Fruit fly (Drosophila melanogaster) whole organism, prepupa: ENCODE results near the gene CG16721.

Experiments used
- Blimp-1 ChIP-seq: fragments of 200-800 bp; sonication (Bioruptor generic); optimal IDR thresholded peaks from 3 replicates; lab custom pipeline; 2017; ENCODE audit warnings: missing biosample characterization, missing genetic modification characterization, mild to moderate bottlenecking, moderate library complexity, missing genetic modification reagents
- CG10631 ChIP-seq: fragments of 200-800 bp; sonication (Bioruptor generic); optimal IDR thresholded peaks from 2 replicates; lab custom pipeline; 2016; ENCODE audit warnings: missing biosample characterization, missing genetic modification characterization
- CG11294 ChIP-seq: fragments of 200-800 bp; sonication (Bioruptor generic); IDR thresholded peaks from 2 replicates; pipeline ENCODE4 v1.3.6; 2022; ENCODE audit warnings: missing biosample characterization, missing genetic modification characterization
- CG11762 ChIP-seq: fragments of 200-800 bp; sonication (Bioruptor generic); optimal IDR thresholded peaks from 3 replicates; lab custom pipeline; 2016; ENCODE audit warnings: missing biosample characterization, missing genetic modification characterization; ENCODE audit not compliant: insufficient read depth
- CG11902 ChIP-seq: fragments of 200-800 bp; sonication (Bioruptor generic); optimal IDR thresholded peaks from 3 replicates; lab custom pipeline; 2016; ENCODE audit warnings: missing biosample characterization, missing genetic modification characterization
- CG15336 ChIP-seq: fragments of 200-800 bp; sonication (Bioruptor generic); IDR thresholded peaks from 2 replicates; pipeline ENCODE4 v1.3.6; 2022; ENCODE audit warnings: missing biosample characterization, missing genetic modification characterization
- CG16779 ChIP-seq: fragments of 200-800 bp; sonication (Bioruptor generic); optimal IDR thresholded peaks from 3 replicates; lab custom pipeline; 2017; ENCODE audit warnings: missing biosample characterization, mild to moderate bottlenecking, missing genetic modification characterization
- CG3032 ChIP-seq: fragments of 200-800 bp; optimal IDR thresholded peaks from 2 replicates; lab custom pipeline; 2019; ENCODE audit warnings: missing biosample characterization, mild to moderate bottlenecking, missing genetic modification characterization, moderate library complexity
- CG31627 ChIP-seq: fragments of 200-800 bp; sonication (Bioruptor generic); optimal IDR thresholded peaks from 3 replicates; lab custom pipeline; 2016; ENCODE audit warnings: missing biosample characterization, missing genetic modification characterization
- CG32006 ChIP-seq: fragments of 200-800 bp; sonication (Bioruptor generic); optimal IDR thresholded peaks from 3 replicates; lab custom pipeline; 2017; ENCODE audit warnings: missing biosample characterization, mild to moderate bottlenecking, missing genetic modification characterization
- CG34406 ChIP-seq: fragments of 200-800 bp; sonication (Bioruptor generic); optimal IDR thresholded peaks from 3 replicates; lab custom pipeline; 2016; ENCODE audit warnings: missing biosample characterization, missing genetic modification characterization
- CG3919 ChIP-seq: fragments of 200-800 bp; sonication (Bioruptor generic); optimal IDR thresholded peaks from 3 replicates; lab custom pipeline; 2016; ENCODE audit warnings: missing biosample characterization, missing genetic modification characterization
- CG4318 ChIP-seq: fragments of 200-800 bp; sonication (Bioruptor generic); optimal IDR thresholded peaks from 3 replicates; lab custom pipeline; 2017; ENCODE audit warnings: missing biosample characterization, mild to moderate bottlenecking, missing genetic modification characterization
- CG6163 ChIP-seq: fragments of 200-800 bp; sonication (Bioruptor generic); IDR thresholded peaks from 3 replicates; pipeline ENCODE4 v1.3.6; 2022; ENCODE audit warnings: missing biosample characterization, missing genetic modification characterization
- CG6276 ChIP-seq: fragments of 200-800 bp; sonication (Bioruptor generic); optimal IDR thresholded peaks from 2 replicates; lab custom pipeline; 2017; ENCODE audit warnings: missing biosample characterization, mild to moderate bottlenecking, missing genetic modification characterization
- CG6792 ChIP-seq: fragments of 200-800 bp; sonication (Bioruptor generic); optimal IDR thresholded peaks from 3 replicates; lab custom pipeline; 2016; ENCODE audit warnings: missing biosample characterization, missing genetic modification characterization
- CG6808 ChIP-seq: fragments of 200-800 bp; sonication (Bioruptor generic); optimal IDR thresholded peaks from 3 replicates; lab custom pipeline; 2017; ENCODE audit warnings: missing biosample characterization, missing genetic modification characterization, mild to moderate bottlenecking, moderate library complexity, missing genetic modification reagents
- CG7368 ChIP-seq: fragments of 200-800 bp; sonication (Bioruptor generic); optimal IDR thresholded peaks from 3 replicates; lab custom pipeline; 2016; ENCODE audit warnings: missing biosample characterization, missing genetic modification characterization
- CG8119 ChIP-seq: fragments of 200-800 bp; sonication (Bioruptor generic); IDR thresholded peaks from 3 replicates; pipeline ENCODE4 v1.3.6; 2022; ENCODE audit warnings: missing biosample characterization, missing genetic modification characterization
- CG8632 ChIP-seq: fragments of 200-800 bp; sonication (Bioruptor generic); optimal IDR thresholded peaks from 3 replicates; lab custom pipeline; 2016; ENCODE audit warnings: missing biosample characterization, missing genetic modification characterization
- CG9139 ChIP-seq: fragments of 200-800 bp; sonication (Bioruptor generic); optimal IDR thresholded peaks from 3 replicates; lab custom pipeline; 2017; ENCODE audit warnings: missing biosample characterization, mild to moderate bottlenecking, missing genetic modification characterization
- Eip75B ChIP-seq: fragments of 200-800 bp; sonication (Bioruptor generic); optimal IDR thresholded peaks from 3 replicates; lab custom pipeline; 2016; ENCODE audit warnings: missing biosample characterization, missing genetic modification characterization
- Eip78C ChIP-seq: fragments of 200-800 bp; sonication (Bioruptor generic); peaks from one replicate; lab custom pipeline; 2016; ENCODE audit warnings: missing biosample characterization, missing genetic modification characterization
- Ets21C ChIP-seq: fragments of 200-800 bp; sonication (Bioruptor generic); optimal IDR thresholded peaks from 3 replicates; lab custom pipeline; 2016; ENCODE audit warnings: missing biosample characterization, missing genetic modification characterization
- Ets96B ChIP-seq: fragments of 200-800 bp; optimal IDR thresholded peaks from 2 replicates; lab custom pipeline; 2019; ENCODE audit warnings: missing biosample characterization, mild to moderate bottlenecking, missing genetic modification characterization, moderate library complexity
- Gug ChIP-seq: fragments of 200-800 bp; sonication (Bioruptor generic); IDR thresholded peaks from 2 replicates; pipeline ENCODE4 v1.3.6; 2022; ENCODE audit warnings: missing biosample characterization, missing genetic modification characterization
- Hr38 ChIP-seq: sonication (Bioruptor generic); optimal IDR thresholded peaks from 2 replicates; lab custom pipeline; 2016; ENCODE audit warnings: missing biosample characterization, missing genetic modification characterization
- Hr39 ChIP-seq: fragments of 200-800 bp; sonication (Bioruptor generic); optimal IDR thresholded peaks from 2 replicates; lab custom pipeline; 2016; ENCODE audit warnings: missing biosample characterization, missing genetic modification characterization
- Met ChIP-seq: fragments of 200-800 bp; sonication (Bioruptor generic); optimal IDR thresholded peaks from 3 replicates; lab custom pipeline; 2016; ENCODE audit warnings: missing biosample characterization, missing genetic modification characterization
- OdsH ChIP-seq: fragments of 200-800 bp; sonication (Bioruptor generic); optimal IDR thresholded peaks from 3 replicates; lab custom pipeline; 2016; ENCODE audit warnings: missing biosample characterization, missing genetic modification characterization
- Sox102F ChIP-seq: fragments of 200-800 bp; sonication (Bioruptor generic); optimal IDR thresholded peaks from 2 replicates; lab custom pipeline; 2016; ENCODE audit warnings: missing biosample characterization, mild to moderate bottlenecking, missing genetic modification characterization
- Sox14 ChIP-seq: fragments of 200-800 bp; sonication (Bioruptor generic); optimal IDR thresholded peaks from 3 replicates; lab custom pipeline; 2016; ENCODE audit warnings: missing biosample characterization, missing genetic modification characterization
- Sox15 ChIP-seq: fragments of 200-800 bp; sonication (Bioruptor generic); optimal IDR thresholded peaks from 3 replicates; lab custom pipeline; 2016; ENCODE audit warnings: missing biosample characterization, missing genetic modification characterization
- achi ChIP-seq: fragments of 200-800 bp; sonication (Bioruptor generic); optimal IDR thresholded peaks from 3 replicates; lab custom pipeline; 2016; ENCODE audit warnings: missing biosample characterization, missing genetic modification characterization
- cyc ChIP-seq: fragments of 200-800 bp; sonication (Bioruptor generic); optimal IDR thresholded peaks from 3 replicates; lab custom pipeline; 2016; ENCODE audit warnings: missing biosample characterization, missing genetic modification characterization
- eg ChIP-seq: fragments of 200-800 bp; sonication (Bioruptor generic); IDR thresholded peaks from 3 replicates; pipeline ENCODE4 v1.3.6; 2022; ENCODE audit warnings: missing biosample characterization, missing genetic modification characterization
- esn ChIP-seq: fragments of 200-800 bp; sonication (Bioruptor generic); optimal IDR thresholded peaks from 2 replicates; lab custom pipeline; 2016; ENCODE audit warnings: missing biosample characterization, mild to moderate bottlenecking, missing genetic modification characterization, moderate library complexity
- fd59A ChIP-seq: fragments of 200-800 bp; sonication (Bioruptor generic); optimal IDR thresholded peaks from 2 replicates; lab custom pipeline; 2017; ENCODE audit warnings: missing biosample characterization, mild to moderate bottlenecking, missing genetic modification characterization, missing genetic modification reagents
- fd85E ChIP-seq: fragments of 200-800 bp; sonication (Bioruptor generic); optimal IDR thresholded peaks from 3 replicates; lab custom pipeline; 2016; ENCODE audit warnings: missing biosample characterization, missing genetic modification characterization
- fkh ChIP-seq: fragments of 200-800 bp; sonication (Bioruptor generic); optimal IDR thresholded peaks from 3 replicates; lab custom pipeline; 2017; ENCODE audit warnings: missing biosample characterization, mild to moderate bottlenecking, missing genetic modification characterization, moderate library complexity
- lz ChIP-seq: fragments of 200-800 bp; sonication (Bioruptor generic); optimal IDR thresholded peaks from 3 replicates; lab custom pipeline; 2016; ENCODE audit warnings: missing biosample characterization, missing genetic modification characterization
- net ChIP-seq: fragments of 200-800 bp; sonication (Bioruptor generic); optimal IDR thresholded peaks from 3 replicates; lab custom pipeline; 2016; ENCODE audit warnings: missing biosample characterization, missing genetic modification characterization
- svp ChIP-seq: fragments of 200-800 bp; sonication (Bioruptor generic); peaks from one replicate; lab custom pipeline; 2016; ENCODE audit warnings: missing biosample characterization, missing genetic modification characterization
- topi ChIP-seq: fragments of 200-800 bp; sonication (Bioruptor generic); optimal IDR thresholded peaks from 3 replicates; lab custom pipeline; 2016; ENCODE audit warnings: missing biosample characterization, missing genetic modification characterization
- vri ChIP-seq: fragments of 200-800 bp; sonication (Bioruptor generic); optimal IDR thresholded peaks from 3 replicates; lab custom pipeline; 2016; ENCODE audit warnings: missing biosample characterization, mild to moderate bottlenecking, missing genetic modification characterization

Gene CG16721

DNA sequence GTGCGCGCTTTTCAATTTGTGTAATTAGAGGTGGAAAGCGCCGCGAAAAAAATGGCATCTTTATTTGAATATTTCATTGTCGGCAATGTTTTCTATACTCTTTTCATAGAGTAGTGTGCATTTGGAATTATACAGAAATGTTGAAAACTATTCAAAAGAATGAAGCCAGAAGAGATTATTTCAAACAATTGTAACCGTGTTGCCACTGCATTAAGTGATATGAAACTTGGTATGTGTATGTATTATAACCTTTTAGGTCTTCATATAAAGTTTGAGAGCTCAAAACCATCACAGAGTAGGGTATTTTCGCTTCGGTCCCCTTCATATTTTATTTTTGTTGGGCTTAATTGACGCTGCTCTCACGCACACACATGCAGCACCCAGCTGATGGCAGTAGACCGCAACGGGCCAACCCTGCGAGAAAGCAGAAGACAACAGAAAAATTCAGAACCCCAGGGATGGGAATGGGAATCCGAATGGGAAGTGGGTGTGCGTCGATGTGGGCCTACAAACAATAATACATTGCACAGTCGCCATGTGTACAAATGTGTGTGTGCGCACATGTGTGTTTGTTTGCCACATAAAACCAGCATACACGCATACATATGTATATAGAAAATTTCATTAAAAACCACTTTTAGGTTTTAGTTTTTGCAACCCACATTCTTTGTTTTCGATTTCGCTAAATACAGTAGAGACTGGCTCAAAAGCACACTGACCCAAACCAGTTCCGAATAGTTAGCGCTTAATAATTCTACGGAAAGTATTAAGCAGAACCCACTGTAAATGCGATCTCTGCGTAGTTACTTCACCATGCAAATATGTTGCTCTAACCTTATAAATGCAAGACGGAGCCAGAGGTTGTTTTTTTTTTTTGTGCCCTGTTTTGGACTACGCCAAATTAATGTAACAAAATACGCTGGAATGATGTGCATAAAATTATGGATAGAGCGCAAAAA, 15.1 kb downstream of the CG16721 start (continued):
- TF ChIP-seq CG11762 (GFP tag; lab: Kevin White, UChicago), result no peak
- peak; percentile 4 for TF ChIP-seq lz (GFP tag; lab: Kevin White, UChicago)
- TF ChIP-seq Gug (GFP tag; lab: Robert Waterston, UW), result no peak
- TF ChIP-seq net, result peak; percentile 26
- TF ChIP-seq CG6276 (GFP tag; lab: Kevin White, UChicago), result peak; percentile 6
- peak; percentile 4 for TF ChIP-seq achi (GFP tag; lab: Kevin White, UChicago)
- peak; percentile 48 for TF ChIP-seq fkh (GFP tag; lab: Kevin White, UChicago)
- peak; percentile 35 for TF ChIP-seq CG10631 (GFP tag; lab: Kevin White, UChicago)
- peak; percentile 16 for TF ChIP-seq cyc (GFP tag; lab: Kevin White, UChicago)
- TF ChIP-seq CG15336 (GFP tag; lab: Robert Waterston, UW), result peak; percentile 38; the same call in 1 of the 2 replicates
- TF ChIP-seq svp (GFP tag; lab: Kevin White, UChicago), result peak; percentile 68
- TF ChIP-seq CG31627 (GFP tag; lab: Kevin White, UChicago), result peak; percentile 23
- TF ChIP-seq Sox14 (GFP tag; lab: Kevin White, UChicago), result peak; percentile 16
- peak; percentile 4 for TF ChIP-seq Sox102F (GFP tag; lab: Kevin White, UChicago)

DNA sequence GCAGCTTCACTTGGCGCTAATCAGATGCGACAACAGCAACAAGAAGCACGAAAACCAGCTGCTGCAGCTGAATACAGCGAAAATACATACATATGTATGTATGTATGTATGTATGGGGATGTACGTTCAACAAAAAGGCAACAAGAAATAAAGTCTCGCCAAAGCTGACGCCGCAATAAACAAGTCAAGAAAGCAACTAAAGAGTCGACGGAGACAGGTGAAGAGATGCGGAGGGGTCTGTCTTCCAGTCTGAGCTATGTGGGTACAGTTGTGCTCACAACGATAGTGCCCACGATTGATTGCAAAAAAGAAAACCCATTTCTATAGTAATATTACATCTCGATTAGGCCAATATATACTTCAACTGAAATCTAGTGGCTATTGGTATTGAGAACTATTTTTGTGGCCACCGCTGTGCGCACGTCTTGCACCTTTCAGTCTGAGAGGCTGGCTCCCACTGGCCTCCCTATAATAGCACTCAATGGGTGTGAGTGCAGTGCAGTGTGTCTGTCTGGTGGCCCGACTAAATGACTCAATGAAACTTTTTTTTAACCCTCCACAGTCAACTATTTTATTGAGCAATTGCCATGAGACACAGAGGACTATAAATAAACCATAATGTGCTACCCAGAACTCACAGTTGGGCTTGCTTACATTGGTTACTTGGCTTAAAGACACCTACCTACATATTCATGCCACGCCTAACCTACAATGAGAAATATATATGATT, 16.3 kb downstream of the CG16721 start:
- TF ChIP-seq CG4318 (GFP tag; lab: Kevin White, UChicago) (peak; percentile 98), CG34406 (GFP tag; lab: Kevin White, UChicago) (peak; percentile 97), Sox15 (GFP tag; lab: Kevin White, UChicago) (peak; percentile 98), CG6792 (GFP tag; lab: Kevin White, UChicago) (peak; percentile 99), Blimp-1 (GFP tag; lab: Kevin White, UChicago) (peak; percentile 83), CG16779 (peak; percentile 98), CG10631 (GFP tag; lab: Kevin White, UChicago) (peak; percentile 99), CG15336 (GFP tag; lab: Robert Waterston, UW) (peak; percentile 99), Ets21C (GFP tag; lab: Kevin White, UChicago) (peak; percentile 93), topi (GFP tag; lab: Kevin White, UChicago) (peak; percentile 97), CG32006 (peak; percentile 99), net (peak; percentile 99), Hr39 (GFP tag; lab: Kevin White, UChicago) (peak; percentile 97), Met (peak; percentile 95), Hr38 (GFP tag; lab: Kevin White, UChicago) (peak; percentile 95), CG6808 (GFP tag; lab: Kevin White, UChicago) (peak; percentile 99), OdsH (GFP tag; lab: Kevin White, UChicago) (peak; percentile 99), CG6163 (GFP tag; lab: Robert Waterston, UW) (peak; percentile 99), Ets96B (tag; lab: Kevin White, UChicago) (peak; percentile 99), svp (GFP tag; lab: Kevin White, UChicago) (peak; percentile 99), CG3919 (peak; percentile 99), esn (GFP tag; lab: Kevin White, UChicago) (peak; percentile 96), Eip75B (GFP tag; lab: Kevin White, UChicago) (peak; percentile 99), vri (GFP tag; lab: Kevin White, UChicago) (peak; percentile 94), cyc (GFP tag; lab: Kevin White, UChicago) (peak; percentile 98), CG8632 (GFP tag; lab: Kevin White, UChicago) (peak; percentile 98), CG9139 (GFP tag; lab: Kevin White, UChicago) (peak; percentile 99), fd59A (GFP tag; lab: Kevin White, UChicago) (peak; percentile 99), CG8119 (GFP tag; lab: Robert Waterston, UW) (peak; percentile 99), fkh (GFP tag; lab: Kevin White, UChicago) (peak; percentile 1), CG3032 (tag; lab: Kevin White, UChicago) (peak; percentile 99), CG6276 (GFP tag; lab: Kevin White, UChicago) (peak; percentile 98), CG11294 (peak; percentile 97), CG11902 (GFP tag; lab: Kevin White, UChicago) (peak; percentile 98), fd85E (GFP tag; lab: Kevin White, UChicago) (peak; percentile 96), CG7368 (GFP tag; lab: Kevin White, UChicago) (peak; percentile 99), Eip78C (peak; percentile 100), eg (peak; percentile 99)
